Worm (Caenorhabditis elegans): ENCODE data around the gene F09B12.5.

ce11 chrX:15132073-15132472 is 47.6 kb downstream of the F09B12.5 start:
- TF ChIP-seq mdl-1 (tag; optimal IDR thresholded peaks at IDR 0.05) (no peak), nhr-47 (tag; optimal IDR thresholded peaks at IDR 0.05) (no peak), unc-62 (GFP tag; optimal IDR thresholded peaks at IDR 0.05) (no peak), dpl-1 (GFP tag; optimal IDR thresholded peaks at IDR 0.05) (no peak), fos-1 (tag; optimal IDR thresholded peaks at IDR 0.05) (no peak), tlp-1 (tag; optimal IDR thresholded peaks at IDR 0.05) (no peak), sox-4 (tag; optimal IDR thresholded peaks at IDR 0.05) (no peak), skn-1 (tag; optimal IDR thresholded peaks at IDR 0.05) (no peak)
